Worm (Caenorhabditis elegans) whole organism, L4/young adult: ENCODE measurements around the gene aipl-1.

Experiments used
- W03F9.2 ChIP-seq: fragments of 150-350 bp; optimal IDR thresholded peaks from 2 replicates; lab custom pipeline; 2014; ENCODE audit warnings: missing biosample characterization, missing genetic modification characterization
- dao-5 ChIP-seq: sonication (generic microtip); optimal IDR thresholded peaks from 2 replicates; lab custom pipeline; 2016; ENCODE audit warnings: missing genotype, missing genetic modification characterization, moderate library complexity, missing compliant biosample characterization
- him-1 ChIP-seq: sonication (generic microtip); optimal IDR thresholded peaks from 2 replicates; lab custom pipeline; 2016; ENCODE audit warnings: missing genotype, missing genetic modification reagents, missing genetic modification characterization, missing compliant biosample characterization

DNA sequence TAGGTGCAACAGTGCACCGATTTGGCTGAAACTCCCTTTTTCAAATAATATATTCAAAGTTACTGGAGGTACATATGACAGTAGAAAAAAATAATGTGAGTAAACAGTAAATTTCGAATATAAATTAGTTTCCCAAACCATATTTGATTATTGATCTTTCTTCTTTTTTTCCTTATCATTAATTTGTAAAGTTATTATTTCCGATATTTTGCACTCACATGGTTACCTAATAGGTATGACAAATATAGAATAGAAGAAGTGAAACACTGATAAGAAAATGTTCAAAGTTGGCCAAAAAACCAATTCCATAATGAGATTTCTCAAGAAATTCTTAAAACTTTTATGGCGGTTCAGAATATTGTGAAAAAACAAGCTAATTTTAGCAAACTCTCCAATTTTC lies 3.2 kb upstream of the aipl-1 start:
- TF ChIP-seq dao-5 (tag; lab: Kevin White, UChicago) (no peak), him-1 (no peak), W03F9.2 (tag; lab: Kevin White, UChicago) (no peak)
